Fruit fly (Drosophila melanogaster): ENCODE measurements around the gene Meics.
A peak's percentile ranks its signal among the peaks of the same experiment; 100 is the strongest.

The Meics gene

dm6 chr3L:13934902-13935301, 29.6 kb downstream of the Meics start:
- TF ChIP-seq CG6854 (GFP tag; optimal IDR thresholded peaks at IDR 0.05) (peak; percentile 49), CG8119 (GFP tag; IDR thresholded peaks at IDR 0.05) (0 out of 3 replicates have a peak, but pooled peaks have one; percentile 30), CG6163 (GFP tag; IDR thresholded peaks at IDR 0.05) (peak; percentile 29; the same call in 1 of the 3 replicates), CG15336 (GFP tag; IDR thresholded peaks at IDR 0.05) (peak; percentile 35; the same call in 1 of the 2 replicates), CG6792 (GFP tag; optimal IDR thresholded peaks at IDR 0.05) (no peak), salr (GFP tag; optimal IDR thresholded peaks at IDR 0.05) (no peak), cyc (GFP tag; optimal IDR thresholded peaks at IDR 0.05) (no peak), Ets21C (GFP tag; optimal IDR thresholded peaks at IDR 0.05) (no peak), ss (GFP tag; optimal IDR thresholded peaks at IDR 0.05) (no peak)

- no peak for TF ChIP-seq Met (GFP tag; optimal IDR thresholded peaks at IDR 0.05)
- no peak for TF ChIP-seq CG32006 (GFP tag; optimal IDR thresholded peaks at IDR 0.05)
- TF ChIP-seq CG9139 (GFP tag; optimal IDR thresholded peaks at IDR 0.05) = no peak
- TF ChIP-seq Sox15 (GFP tag; optimal IDR thresholded peaks at IDR 0.05) = peak; percentile 15
- TF ChIP-seq eg (GFP tag; IDR thresholded peaks at IDR 0.05) = 0 out of 3 replicates have a peak, but pooled peaks have one; percentile 38
- peak; percentile 60 for TF ChIP-seq CG31627 (GFP tag; optimal IDR thresholded peaks at IDR 0.05)
- peak; percentile 32 for TF ChIP-seq CG3032 (tag; optimal IDR thresholded peaks at IDR 0.05)
- TF ChIP-seq esn (GFP tag; optimal IDR thresholded peaks at IDR 0.05) = peak; percentile 38
- TF ChIP-seq fd59A (GFP tag; optimal IDR thresholded peaks at IDR 0.05) = no peak
- peak; percentile 53 for TF ChIP-seq achi (GFP tag; optimal IDR thresholded peaks at IDR 0.05)
- no peak for TF ChIP-seq salr (GFP tag; optimal IDR thresholded peaks at IDR 0.05)
- no peak for TF ChIP-seq CG8119 (GFP tag; IDR thresholded peaks at IDR 0.05)
- peak; percentile 21 for TF ChIP-seq fkh (GFP tag; optimal IDR thresholded peaks at IDR 0.05)
- no peak for TF ChIP-seq svp (GFP tag)
- TF ChIP-seq cyc (GFP tag; optimal IDR thresholded peaks at IDR 0.05) = peak; percentile 53
- peak; percentile 9 for TF ChIP-seq Ets96B (tag; optimal IDR thresholded peaks at IDR 0.05)
- TF ChIP-seq lz (GFP tag; optimal IDR thresholded peaks at IDR 0.05) = peak; percentile 29
Observed at dm6 chr3L:13928769-13929594, 35.5 kb downstream of the Meics start, which contains the start of the genes CG8833 and DCTN1-p150. Gene CG8833, minus strand, starts transcription at chr3L:13929000. Gene DCTN1-p150, plus strand, starts transcription at chr3L:13929387.

dm6 chr3L:13925117-13925726, 39.3 kb downstream of the Meics start, which contains the start of gene Rgl:
Gene Rgl, minus strand, starts transcription at chr3L:13925335.
- TF ChIP-seq CG10631 (GFP tag; optimal IDR thresholded peaks at IDR 0.05) (no peak), CG15336 (GFP tag; IDR thresholded peaks at IDR 0.05) (peak; percentile 53; the same call in 1 of the 2 replicates), CG8632 (GFP tag; optimal IDR thresholded peaks at IDR 0.05) (peak; percentile 14), CG6854 (GFP tag; optimal IDR thresholded peaks at IDR 0.05) (peak; percentile 44), CG6163 (GFP tag; IDR thresholded peaks at IDR 0.05) (peak; percentile 67; the same call in 2 of the 3 replicates), CG1621 (tag; optimal IDR thresholded peaks at IDR 0.05) (peak; percentile 42), CG3919 (GFP tag; optimal IDR thresholded peaks at IDR 0.05) (peak; percentile 6), CG9139 (GFP tag; optimal IDR thresholded peaks at IDR 0.05) (peak; percentile 44), CG11762 (GFP tag; optimal IDR thresholded peaks at IDR 0.05; ENCODE audit: insufficient read depth) (no peak), dsx (GFP tag; optimal IDR thresholded peaks at IDR 0.05; ENCODE audit: poor library complexity, severe bottlenecking) (peak; percentile 14), cyc (GFP tag; optimal IDR thresholded peaks at IDR 0.05) (no peak), eg (GFP tag; IDR thresholded peaks at IDR 0.05) (peak; percentile 43; the same call in 1 of the 3 replicates), CG8119 (GFP tag; IDR thresholded peaks at IDR 0.05) (peak; percentile 33; the same call in 1 of the 3 replicates), lz (GFP tag; optimal IDR thresholded peaks at IDR 0.05) (no peak)

dm6 chr3L:13924646-13925045, 39.9 kb downstream of the Meics start:
- TF ChIP-seq fkh (GFP tag; optimal IDR thresholded peaks at IDR 0.05) (peak; percentile 18), Sox14 (GFP tag; optimal IDR thresholded peaks at IDR 0.05) (no peak), CG3919 (GFP tag; optimal IDR thresholded peaks at IDR 0.05) (no peak), Eip75B (GFP tag; optimal IDR thresholded peaks at IDR 0.05) (no peak), Lpt (GFP tag; optimal IDR thresholded peaks at IDR 0.05) (no peak), Blimp-1 (GFP tag; optimal IDR thresholded peaks at IDR 0.05) (no peak), CG11902 (GFP tag; optimal IDR thresholded peaks at IDR 0.05) (no peak), CG6163 (GFP tag; IDR thresholded peaks at IDR 0.05) (0 out of 3 replicates have a peak, but pooled peaks have one; percentile 20), Ets96B (tag; optimal IDR thresholded peaks at IDR 0.05) (no peak), CG8632 (GFP tag; optimal IDR thresholded peaks at IDR 0.05) (no peak), net (GFP tag; optimal IDR thresholded peaks at IDR 0.05) (peak; percentile 28), pdm3 (GFP tag; optimal IDR thresholded peaks at IDR 0.05) (no peak), CG34406 (GFP tag; optimal IDR thresholded peaks at IDR 0.05) (no peak), OdsH (GFP tag; optimal IDR thresholded peaks at IDR 0.05) (no peak), spab (GFP tag; optimal IDR thresholded peaks at IDR 0.05) (no peak), Smox (GFP tag; optimal IDR thresholded peaks at IDR 0.05) (no peak), CG32006 (GFP tag; optimal IDR thresholded peaks at IDR 0.05) (no peak), Gug (GFP tag; IDR thresholded peaks at IDR 0.05) (no peak), achi (GFP tag; optimal IDR thresholded peaks at IDR 0.05) (peak; percentile 19), lz (GFP tag; optimal IDR thresholded peaks at IDR 0.05) (no peak)
